Worm (Caenorhabditis elegans): Measurements from ENCODE around the gene D2023.3.

DNA sequence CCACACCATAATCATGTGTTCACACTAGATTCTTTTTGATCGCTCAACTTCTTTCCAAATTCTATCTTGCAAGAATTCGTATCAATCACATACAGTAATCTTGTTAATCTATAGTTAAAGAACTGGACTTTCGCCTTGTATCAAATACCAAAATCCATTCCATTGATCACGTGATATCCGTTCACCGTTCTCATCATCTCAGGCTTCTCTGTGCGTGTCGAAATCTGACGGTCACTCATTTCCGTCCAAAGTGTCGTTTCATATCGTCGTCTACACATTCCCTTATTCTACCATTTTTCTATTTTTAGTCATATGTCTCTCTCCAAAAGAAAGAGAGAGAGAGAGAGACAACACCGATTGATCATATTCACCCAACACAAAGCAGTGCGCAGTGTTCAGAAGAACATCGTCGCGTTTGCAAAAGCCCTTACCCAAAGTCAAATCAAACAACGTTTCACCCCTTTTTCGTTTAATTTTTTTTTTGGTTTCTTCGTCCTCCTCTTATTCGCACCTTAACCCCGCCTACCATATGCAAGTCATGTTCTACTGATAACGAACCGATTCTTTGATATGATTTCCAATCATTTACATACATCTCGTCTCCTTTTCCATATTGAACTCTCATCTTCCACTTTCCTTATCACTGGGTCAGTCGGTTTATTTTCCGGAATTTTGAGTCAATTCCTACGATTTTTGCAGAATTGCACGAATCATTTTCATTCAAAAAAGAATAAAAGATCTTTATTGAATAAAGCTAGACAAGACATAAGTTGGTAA, 47.4 kb upstream of the D2023.3 start:
- no peak for TF ChIP-seq ama-1 (optimal IDR thresholded peaks at IDR 0.05)
- no peak for TF ChIP-seq ets-7 (tag; optimal IDR thresholded peaks at IDR 0.05)
- no peak for TF ChIP-seq ceh-36 (tag; optimal IDR thresholded peaks at IDR 0.05)
- no peak for TF ChIP-seq pes-1 (GFP tag; IDR thresholded peaks at IDR 0.05)
- no peak for TF ChIP-seq hmbx-1 (tag; optimal IDR thresholded peaks at IDR 0.05)
- no peak for TF ChIP-seq flt-1 (GFP tag; IDR thresholded peaks at IDR 0.05)
- TF ChIP-seq B0310.2 (tag; optimal IDR thresholded peaks at IDR 0.05): no peak
- TF ChIP-seq aly-1 (tag; optimal IDR thresholded peaks at IDR 0.05): no peak
- no peak for TF ChIP-seq F13C5.2 (tag; optimal IDR thresholded peaks at IDR 0.05)
- TF ChIP-seq tbx-11 (GFP tag; IDR thresholded peaks at IDR 0.05): no peak
- no peak for TF ChIP-seq hnd-1 (tag; optimal IDR thresholded peaks at IDR 0.05)
